Worm (Caenorhabditis elegans): ENCODE results near the gene clec-196.

Gene clec-196

DNA sequence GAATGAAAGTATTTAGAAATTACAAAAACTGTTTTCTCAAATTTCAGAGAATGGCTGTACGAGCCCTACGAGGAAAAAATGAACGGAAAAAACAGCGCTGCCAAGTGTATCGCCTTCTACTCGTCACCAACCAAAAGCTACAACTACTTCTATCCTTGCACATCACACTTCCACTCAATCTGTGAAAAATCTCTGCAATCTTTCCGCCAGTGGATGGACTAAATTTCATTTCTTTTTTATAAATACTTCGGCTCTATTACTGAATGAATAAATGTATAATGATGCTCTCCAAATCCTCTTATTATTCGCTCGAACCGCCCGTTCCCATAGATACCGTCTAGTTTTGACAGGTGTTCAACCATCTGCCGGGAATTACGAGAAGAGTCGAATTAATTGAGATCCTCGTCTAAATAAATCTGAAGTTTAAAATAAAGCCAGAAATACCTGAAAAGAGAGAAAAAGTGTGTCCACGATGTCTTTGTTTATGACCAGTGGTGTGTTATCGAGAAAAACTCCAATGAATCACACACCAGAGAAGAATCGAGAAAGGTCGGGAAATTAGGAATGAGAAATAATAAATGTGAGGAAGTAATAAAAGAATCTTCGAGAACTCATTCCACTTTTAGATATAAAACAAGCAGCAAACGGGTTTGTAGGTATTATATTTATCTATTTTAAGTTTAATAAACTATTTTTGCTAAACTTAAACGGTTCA is 860 bp downstream of the clec-196 start:
- TF ChIP-seq tbx-11 (GFP tag; IDR thresholded peaks at IDR 0.05) (no peak), ama-1 (optimal IDR thresholded peaks at IDR 0.05) (peak; percentile 3), hmg-4 (GFP tag; optimal IDR thresholded peaks at IDR 0.05) (no peak), hnd-1 (tag; optimal IDR thresholded peaks at IDR 0.05) (no peak)

ce11 chrIV:17278363-17278762 is 1.6 kb downstream of the clec-196 start:
- TF ChIP-seq F13C5.2 (tag; optimal IDR thresholded peaks at IDR 0.05) (peak; percentile 96), ceh-13 (GFP tag; optimal IDR thresholded peaks at IDR 0.05) (peak; percentile 65), scrt-1 (GFP tag; IDR thresholded peaks at IDR 0.05) (no peak), hmbx-1 (tag; optimal IDR thresholded peaks at IDR 0.05) (peak; percentile 69), ceh-36 (tag; optimal IDR thresholded peaks at IDR 0.05) (peak; percentile 57), tbx-37 (GFP tag; conservative IDR thresholded peaks at IDR 0.05) (no peak), ets-7 (tag; optimal IDR thresholded peaks at IDR 0.05) (no peak), flt-1 (GFP tag; IDR thresholded peaks at IDR 0.05) (peak; percentile 67), sea-1 (GFP tag; conservative IDR thresholded peaks at IDR 0.05) (peak; percentile 83), hnd-1 (tag; optimal IDR thresholded peaks at IDR 0.05) (peak; percentile 53), tbx-11 (GFP tag; IDR thresholded peaks at IDR 0.05) (no peak), tra-4 (tag; optimal IDR thresholded peaks at IDR 0.05) (peak; percentile 73), ama-1 (optimal IDR thresholded peaks at IDR 0.05) (no peak), hmg-4 (GFP tag; optimal IDR thresholded peaks at IDR 0.05) (peak; percentile 89), pes-1 (GFP tag; IDR thresholded peaks at IDR 0.05) (peak; percentile 50; the same call in 1 of the 2 replicates), B0310.2 (tag; optimal IDR thresholded peaks at IDR 0.05) (peak; percentile 55), aly-1 (tag; optimal IDR thresholded peaks at IDR 0.05) (no peak)

- TF ChIP-seq tra-4 (tag; optimal IDR thresholded peaks at IDR 0.05): no peak
- TF ChIP-seq B0310.2 (tag; optimal IDR thresholded peaks at IDR 0.05): no peak
- no peak for TF ChIP-seq scrt-1 (GFP tag; IDR thresholded peaks at IDR 0.05)
- TF ChIP-seq hmg-4 (GFP tag; optimal IDR thresholded peaks at IDR 0.05): no peak
- no peak for TF ChIP-seq sea-1 (GFP tag; conservative IDR thresholded peaks at IDR 0.05)
- no peak for TF ChIP-seq hmbx-1 (tag; optimal IDR thresholded peaks at IDR 0.05)
- TF ChIP-seq tbx-37 (GFP tag; conservative IDR thresholded peaks at IDR 0.05): no peak
- no peak for TF ChIP-seq ets-7 (tag; optimal IDR thresholded peaks at IDR 0.05)
- no peak for TF ChIP-seq ama-1 (optimal IDR thresholded peaks at IDR 0.05)
- TF ChIP-seq tbx-11 (GFP tag; IDR thresholded peaks at IDR 0.05): no peak
Observed at ce11 chrIV:17278861-17279591, 2.3 kb downstream of the clec-196 start, which contains the start of gene hsp-1. Gene hsp-1, plus strand, starts transcription at chrIV:17278959.

DNA sequence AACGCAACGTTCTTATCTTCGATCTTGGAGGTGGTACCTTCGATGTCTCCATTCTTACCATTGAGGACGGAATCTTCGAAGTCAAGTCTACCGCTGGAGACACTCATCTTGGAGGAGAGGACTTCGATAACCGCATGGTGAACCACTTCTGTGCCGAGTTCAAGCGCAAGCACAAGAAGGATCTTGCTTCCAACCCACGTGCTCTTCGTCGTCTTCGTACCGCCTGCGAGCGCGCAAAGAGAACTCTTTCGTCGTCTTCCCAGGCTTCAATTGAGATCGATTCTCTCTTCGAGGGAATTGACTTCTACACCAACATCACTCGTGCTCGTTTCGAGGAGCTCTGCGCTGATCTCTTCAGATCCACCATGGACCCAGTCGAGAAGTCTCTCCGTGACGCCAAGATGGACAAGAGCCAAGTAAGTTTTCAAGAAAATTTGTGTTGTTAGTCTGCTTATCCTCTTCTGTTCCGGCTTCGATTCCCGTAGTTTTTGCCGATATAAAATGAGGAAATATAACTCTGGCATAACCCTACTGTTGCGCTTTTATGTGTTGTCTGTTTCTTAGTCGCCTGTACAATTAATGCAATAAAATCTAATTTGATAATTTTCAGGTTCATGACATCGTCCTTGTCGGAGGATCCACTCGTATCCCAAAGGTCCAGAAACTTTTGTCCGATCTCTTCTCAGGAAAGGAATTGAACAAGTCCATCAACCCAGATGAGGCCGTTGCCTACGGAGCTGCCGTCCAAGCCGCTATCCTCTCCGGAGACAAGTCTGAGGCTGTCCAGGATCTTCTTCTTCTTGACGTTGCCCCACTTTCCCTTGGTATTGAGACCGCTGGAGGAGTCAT is 3.1 kb downstream of the clec-196 start:
- TF ChIP-seq sea-1 (GFP tag; conservative IDR thresholded peaks at IDR 0.05): 0 out of 2 replicates have a peak, but pooled peaks have one; percentile 52
- TF ChIP-seq ama-1 (optimal IDR thresholded peaks at IDR 0.05): no peak
- peak; percentile 34 for TF ChIP-seq aly-1 (tag; optimal IDR thresholded peaks at IDR 0.05)
- no peak for TF ChIP-seq pes-1 (GFP tag; IDR thresholded peaks at IDR 0.05)
- TF ChIP-seq flt-1 (GFP tag; IDR thresholded peaks at IDR 0.05): no peak

- no peak for TF ChIP-seq ceh-36 (tag; optimal IDR thresholded peaks at IDR 0.05)
- TF ChIP-seq flt-1 (GFP tag; IDR thresholded peaks at IDR 0.05): 0 out of 2 replicates have a peak, but pooled peaks have one; percentile 4
- TF ChIP-seq tbx-37 (GFP tag; conservative IDR thresholded peaks at IDR 0.05): no peak
- no peak for TF ChIP-seq tbx-11 (GFP tag; IDR thresholded peaks at IDR 0.05)
- TF ChIP-seq tra-4 (tag; optimal IDR thresholded peaks at IDR 0.05): no peak
- TF ChIP-seq pes-1 (GFP tag; IDR thresholded peaks at IDR 0.05): no peak
- TF ChIP-seq ets-7 (tag; optimal IDR thresholded peaks at IDR 0.05): no peak
- peak; percentile 85 for TF ChIP-seq ama-1 (optimal IDR thresholded peaks at IDR 0.05)
- TF ChIP-seq aly-1 (tag; optimal IDR thresholded peaks at IDR 0.05): no peak
- no peak for TF ChIP-seq B0310.2 (tag; optimal IDR thresholded peaks at IDR 0.05)
- TF ChIP-seq hnd-1 (tag; optimal IDR thresholded peaks at IDR 0.05): no peak
Observed at ce11 chrIV:17280441-17280939, 3.7 kb downstream of the clec-196 start.

DNA sequence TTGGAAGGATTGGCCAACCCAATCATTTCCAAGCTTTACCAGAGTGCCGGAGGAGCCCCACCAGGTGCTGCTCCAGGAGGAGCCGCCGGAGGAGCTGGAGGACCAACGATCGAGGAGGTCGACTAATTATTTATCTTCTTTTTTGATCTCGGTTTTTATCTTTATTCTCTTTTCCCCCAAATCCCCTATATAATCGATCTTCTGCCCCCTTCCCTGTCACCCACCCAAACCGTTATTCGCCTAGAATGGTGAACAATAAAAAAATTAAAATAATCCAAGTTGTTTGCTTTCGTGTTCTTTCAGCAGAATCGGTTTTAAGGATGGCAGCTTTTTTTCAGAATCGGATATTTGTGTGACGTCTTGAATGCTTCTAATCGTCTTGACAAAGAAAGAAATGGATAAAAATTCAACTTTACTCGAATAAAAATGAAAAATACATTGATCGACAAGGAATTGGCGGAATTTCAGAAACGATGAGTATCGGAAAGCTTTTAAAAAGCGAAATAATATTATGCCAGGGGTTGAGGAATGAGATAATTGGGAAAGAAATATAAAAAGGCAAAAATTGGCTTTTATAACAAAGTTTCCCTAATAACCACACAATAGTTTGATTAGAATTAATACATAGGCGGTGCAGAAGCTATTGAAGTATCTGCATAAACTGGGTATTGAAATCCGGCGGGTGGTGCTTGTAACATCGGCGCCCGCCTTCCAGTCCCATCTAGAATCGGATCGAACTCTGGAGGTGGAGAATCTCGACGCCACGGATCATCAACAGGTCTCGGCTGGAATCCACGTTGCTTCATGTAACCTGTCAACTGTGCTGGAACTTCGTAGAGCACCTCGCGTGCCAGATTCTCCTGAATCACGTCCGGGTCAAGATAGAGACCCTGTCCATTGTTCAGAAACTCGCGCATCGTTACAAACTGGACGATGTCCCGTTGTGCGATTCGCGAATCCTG is 4.6 kb downstream of the clec-196 start:
- TF ChIP-seq sea-1 (GFP tag; conservative IDR thresholded peaks at IDR 0.05) (no peak), tbx-37 (GFP tag; conservative IDR thresholded peaks at IDR 0.05) (0 out of 2 replicates have a peak, but pooled peaks have one; percentile 7), ceh-36 (tag; optimal IDR thresholded peaks at IDR 0.05) (peak; percentile 42), ets-7 (tag; optimal IDR thresholded peaks at IDR 0.05) (no peak)

All from whole organism, early embryonic.